Worm (Caenorhabditis elegans): ENCODE measurements around the gene R13A5.11.

Gene R13A5.11

ce11 chrIII:7572781-7573400, 20.2 kb downstream of the R13A5.11 start, which contains the start of the genes rpl-9 and lpd-7 (continued):
- peak; percentile 38 for TF ChIP-seq elt-1 (tag; optimal IDR thresholded peaks at IDR 0.05)
- TF ChIP-seq tbx-2 (tag; optimal IDR thresholded peaks at IDR 0.05), result no peak
- TF ChIP-seq egl-27 (tag; optimal IDR thresholded peaks at IDR 0.05), result no peak
- TF ChIP-seq ama-1 (optimal IDR thresholded peaks at IDR 0.05), result peak; percentile 57
- TF ChIP-seq hmg-11 (tag; optimal IDR thresholded peaks at IDR 0.05), result peak; percentile 78
- no peak for TF ChIP-seq nhr-12 (tag; optimal IDR thresholded peaks at IDR 0.05)
- TF ChIP-seq pha-4 (tag; optimal IDR thresholded peaks at IDR 0.05), result peak; percentile 91
- TF ChIP-seq lin-39 (tag; optimal IDR thresholded peaks at IDR 0.05), result peak; percentile 94
- TF ChIP-seq aly-2 (tag; optimal IDR thresholded peaks at IDR 0.05), result no peak
- no peak for TF ChIP-seq elt-3 (tag; optimal IDR thresholded peaks at IDR 0.05)
- no peak for TF ChIP-seq eor-1 (tag; optimal IDR thresholded peaks at IDR 0.05)
- TF ChIP-seq mml-1 (tag; optimal IDR thresholded peaks at IDR 0.05), result no peak
- peak; percentile 53 for TF ChIP-seq elt-2 (tag; optimal IDR thresholded peaks at IDR 0.05)
- peak; percentile 93 for TF ChIP-seq nfya-1 (tag; optimal IDR thresholded peaks at IDR 0.05; ENCODE audit: insufficient read depth)
- TF ChIP-seq egl-5 (tag; optimal IDR thresholded peaks at IDR 0.05), result peak; percentile 7
- no peak for TF ChIP-seq ceh-9 (tag; optimal IDR thresholded peaks at IDR 0.05)
- no peak for TF ChIP-seq fos-1 (tag; optimal IDR thresholded peaks at IDR 0.05)
- no peak for TF ChIP-seq fkh-2 (tag; optimal IDR thresholded peaks at IDR 0.05)
- TF ChIP-seq ceh-82 (tag; optimal IDR thresholded peaks at IDR 0.05), result no peak
- TF ChIP-seq unc-39 (tag; optimal IDR thresholded peaks at IDR 0.05), result no peak
- TF ChIP-seq nhr-23 (tag; optimal IDR thresholded peaks at IDR 0.05), result peak; percentile 91

ce11 chrIII:7571726-7572125, 21.4 kb downstream of the R13A5.11 start:
- TF ChIP-seq aly-2 (tag; optimal IDR thresholded peaks at IDR 0.05) (no peak), nhr-77 (tag; optimal IDR thresholded peaks at IDR 0.05) (peak; percentile 7), zag-1 (tag; optimal IDR thresholded peaks at IDR 0.05) (no peak), nhr-237 (tag; optimal IDR thresholded peaks at IDR 0.05) (no peak)

- TF ChIP-seq R02D3.7 (tag; optimal IDR thresholded peaks at IDR 0.05), result peak; percentile 39
- no peak for TF ChIP-seq eor-1 (tag; optimal IDR thresholded peaks at IDR 0.05)
- peak; percentile 48 for TF ChIP-seq lin-15B (tag; optimal IDR thresholded peaks at IDR 0.05)
- peak; percentile 43 for TF ChIP-seq skn-1 (tag; optimal IDR thresholded peaks at IDR 0.05)
- no peak for TF ChIP-seq nhr-77 (tag; optimal IDR thresholded peaks at IDR 0.05)
- peak; percentile 39 for TF ChIP-seq nhr-11 (tag; optimal IDR thresholded peaks at IDR 0.05)
- peak; percentile 71 for TF ChIP-seq ceh-28 (tag; optimal IDR thresholded peaks at IDR 0.05)
- peak; percentile 67 for TF ChIP-seq egl-27 (tag; optimal IDR thresholded peaks at IDR 0.05)
- TF ChIP-seq nhr-43 (tag; optimal IDR thresholded peaks at IDR 0.05; ENCODE audit: poor library complexity, severe bottlenecking), result peak; percentile 72
- peak; percentile 69 for TF ChIP-seq snpc-4 (tag; optimal IDR thresholded peaks at IDR 0.05)
- TF ChIP-seq tbx-2 (tag; optimal IDR thresholded peaks at IDR 0.05), result peak; percentile 46
- no peak for TF ChIP-seq nhr-12 (tag; optimal IDR thresholded peaks at IDR 0.05)
- peak; percentile 47 for TF ChIP-seq egl-5 (tag; optimal IDR thresholded peaks at IDR 0.05)
- no peak for TF ChIP-seq nhr-237 (tag; optimal IDR thresholded peaks at IDR 0.05)
- no peak for TF ChIP-seq ZK546.5 (tag; optimal IDR thresholded peaks at IDR 0.05)
- TF ChIP-seq unc-39 (tag; optimal IDR thresholded peaks at IDR 0.05), result no peak
- no peak for TF ChIP-seq sea-2 (GFP tag; optimal IDR thresholded peaks at IDR 0.05)
- TF ChIP-seq nhr-67 (tag; optimal IDR thresholded peaks at IDR 0.05), result no peak
- TF ChIP-seq ztf-4 (tag; optimal IDR thresholded peaks at IDR 0.05), result no peak
- TF ChIP-seq ztf-11 (tag; optimal IDR thresholded peaks at IDR 0.05), result no peak
- peak; percentile 76 for TF ChIP-seq nhr-23 (tag; optimal IDR thresholded peaks at IDR 0.05)
- TF ChIP-seq unc-62 (GFP tag; optimal IDR thresholded peaks at IDR 0.05), result peak; percentile 64
- TF ChIP-seq nhr-25 (tag; optimal IDR thresholded peaks at IDR 0.05), result peak; percentile 48
- peak; percentile 77 for TF ChIP-seq elt-2 (tag; optimal IDR thresholded peaks at IDR 0.05)
- TF ChIP-seq lin-39 (tag; optimal IDR thresholded peaks at IDR 0.05), result peak; percentile 50
- TF ChIP-seq fos-1 (tag; optimal IDR thresholded peaks at IDR 0.05), result no peak
- TF ChIP-seq nhr-28 (tag; optimal IDR thresholded peaks at IDR 0.05), result no peak
- TF ChIP-seq mml-1 (tag; optimal IDR thresholded peaks at IDR 0.05), result no peak
- peak; percentile 4 for TF ChIP-seq ceh-82 (tag; optimal IDR thresholded peaks at IDR 0.05)
- TF ChIP-seq daf-12 (tag; optimal IDR thresholded peaks at IDR 0.05), result no peak
- no peak for TF ChIP-seq zag-1 (tag; optimal IDR thresholded peaks at IDR 0.05)
- TF ChIP-seq fkh-2 (tag; optimal IDR thresholded peaks at IDR 0.05), result no peak
- TF ChIP-seq ama-1 (optimal IDR thresholded peaks at IDR 0.05), result no peak
- TF ChIP-seq jun-1 (tag; optimal IDR thresholded peaks at IDR 0.05), result peak; percentile 80
- TF ChIP-seq elt-1 (tag; optimal IDR thresholded peaks at IDR 0.05), result peak; percentile 20
- TF ChIP-seq nfya-1 (tag; optimal IDR thresholded peaks at IDR 0.05; ENCODE audit: insufficient read depth), result peak; percentile 88
- TF ChIP-seq pha-4 (tag; optimal IDR thresholded peaks at IDR 0.05), result peak; percentile 88
- TF ChIP-seq hmg-11 (tag; optimal IDR thresholded peaks at IDR 0.05), result peak; percentile 91
- no peak for TF ChIP-seq elt-3 (tag; optimal IDR thresholded peaks at IDR 0.05)
- no peak for TF ChIP-seq ceh-16 (tag; optimal IDR thresholded peaks at IDR 0.05)
- TF ChIP-seq lsy-12 (tag; optimal IDR thresholded peaks at IDR 0.05), result peak; percentile 24
- peak; percentile 80 for TF ChIP-seq mdl-1 (tag; optimal IDR thresholded peaks at IDR 0.05)
- TF ChIP-seq ceh-9 (tag; optimal IDR thresholded peaks at IDR 0.05), result no peak
- no peak for TF ChIP-seq fkh-10 (GFP tag; optimal IDR thresholded peaks at IDR 0.05)
These were observed 22.9 kb downstream of the R13A5.11 start, which contains the start of gene R13A5.7 for ce11 chrIII:7570083-7570695. R13A5.7 (minus strand) TSS chrIII:7570133.
